Worm (Caenorhabditis elegans) whole organism, mixed stage, embryonic: ENCODE data around the gene lgc-6.

ENCODE experiments used
- M03D4.4 ChIP-seq: sonication (generic microtip); optimal IDR thresholded peaks from 2 replicates; lab custom pipeline; 2017; ENCODE audit warnings: mild to moderate bottlenecking, missing genetic modification characterization, missing compliant biosample characterization
- blmp-1 ChIP-seq: fragments of 150-350 bp; optimal IDR thresholded peaks from 2 replicates; lab custom pipeline; 2014; ENCODE audit warnings: missing biosample characterization, missing genetic modification characterization
- ceh-39 ChIP-seq: fragments of 150-350 bp; optimal IDR thresholded peaks from 2 replicates; lab custom pipeline; 2014; ENCODE audit warnings: missing biosample characterization, missing genetic modification characterization
- ceh-43 ChIP-seq: fragments of 200-800 bp; sonication (Bioruptor generic); optimal IDR thresholded peaks from 2 replicates; lab custom pipeline; 2018; ENCODE audit warnings: mild to moderate bottlenecking, missing genetic modification characterization, moderate library complexity, missing compliant biosample characterization
- ces-1 ChIP-seq: fragments of 150-350 bp; optimal IDR thresholded peaks from 2 replicates; lab custom pipeline; 2014; ENCODE audit warnings: missing biosample characterization, missing genetic modification reagents, missing genetic modification characterization
- cnd-1 ChIP-seq: fragments of 200-800 bp; sonication (Bioruptor generic); optimal IDR thresholded peaks from 2 replicates; lab custom pipeline; 2018; ENCODE audit warnings: mild to moderate bottlenecking, missing genetic modification characterization, missing compliant biosample characterization
- elt-1 ChIP-seq: sonication (generic microtip); optimal IDR thresholded peaks from 2 replicates; lab custom pipeline; 2017; ENCODE audit warnings: missing genetic modification characterization, mild to moderate bottlenecking, missing compliant biosample characterization, antibody characterized with exemption, moderate library complexity, borderline replicate concordance; ENCODE audit not compliant: insufficient read depth
- elt-3 ChIP-seq: fragments of 150-350 bp; optimal IDR thresholded peaks from 2 replicates; lab custom pipeline; 2014; ENCODE audit warnings: missing biosample characterization, missing genetic modification characterization
- flh-1 ChIP-seq: fragments of 200-800 bp; sonication (Bioruptor generic); optimal IDR thresholded peaks from 2 replicates; lab custom pipeline; 2018; ENCODE audit warnings: mild to moderate bottlenecking, missing genetic modification characterization, moderate library complexity, missing compliant biosample characterization
- ham-2 ChIP-seq: fragments of 200-800 bp; sonication (Bioruptor generic); optimal IDR thresholded peaks from 2 replicates; lab custom pipeline; 2018; ENCODE audit warnings: mild to moderate bottlenecking, missing genetic modification characterization, missing compliant biosample characterization
- hlh-1 ChIP-seq: fragments of 150-350 bp; optimal IDR thresholded peaks from 2 replicates; lab custom pipeline; 2014; ENCODE audit warnings: missing biosample characterization, missing genetic modification reagents, missing genetic modification characterization
- lin-13 ChIP-seq: fragments of 150-350 bp; optimal IDR thresholded peaks from 2 replicates; lab custom pipeline; 2014; ENCODE audit warnings: missing biosample characterization, missing genetic modification characterization
- lin-32 ChIP-seq: fragments of 200-800 bp; sonication (Bioruptor generic); optimal IDR thresholded peaks from 2 replicates; lab custom pipeline; 2018; ENCODE audit warnings: mild to moderate bottlenecking, missing genetic modification characterization, missing compliant biosample characterization
- lsy-2 ChIP-seq: fragments of 150-350 bp; optimal IDR thresholded peaks from 2 replicates; lab custom pipeline; 2014; ENCODE audit warnings: missing biosample characterization, missing genetic modification characterization
- mep-1 ChIP-seq: fragments of 150-350 bp; optimal IDR thresholded peaks from 2 replicates; lab custom pipeline; 2017; ENCODE audit warnings: missing biosample characterization, missing genetic modification reagents, missing genetic modification characterization, inconsistent platforms
- nhr-12 ChIP-seq: fragments of 150-350 bp; optimal IDR thresholded peaks from 2 replicates; lab custom pipeline; 2014; ENCODE audit warnings: missing biosample characterization, missing genetic modification characterization
- nhr-237 ChIP-seq: fragments of 150-350 bp; optimal IDR thresholded peaks from 2 replicates; lab custom pipeline; 2014; ENCODE audit warnings: missing biosample characterization, missing genetic modification characterization
- nhr-28 ChIP-seq: fragments of 150-350 bp; optimal IDR thresholded peaks from 2 replicates; lab custom pipeline; 2014; ENCODE audit warnings: missing biosample characterization, missing genetic modification characterization
- nhr-76 ChIP-seq: sonication (generic microtip); optimal IDR thresholded peaks from 2 replicates; lab custom pipeline; 2017; ENCODE audit warnings: missing biosample characterization, missing genetic modification characterization
- pha-4 ChIP-seq: fragments of 150-350 bp; optimal IDR thresholded peaks from 2 replicates; lab custom pipeline; 2018; ENCODE audit warnings: missing biosample characterization, missing genetic modification reagents, missing genetic modification characterization
- sem-2 ChIP-seq: fragments of 200-800 bp; sonication (Bioruptor generic); optimal IDR thresholded peaks from 2 replicates; lab custom pipeline; 2018; ENCODE audit warnings: mild to moderate bottlenecking, missing genetic modification characterization, missing compliant biosample characterization
- snpc-4 ChIP-seq: fragments of 150-350 bp; optimal IDR thresholded peaks from 2 replicates; lab custom pipeline; 2014; ENCODE audit warnings: missing biosample characterization, missing genetic modification characterization
- sptf-1 ChIP-seq: sonication (generic microtip); optimal IDR thresholded peaks from 2 replicates; lab custom pipeline; 2017; ENCODE audit warnings: mild to moderate bottlenecking, missing genetic modification characterization, moderate library complexity, missing compliant biosample characterization
- unc-120 ChIP-seq: sonication (generic microtip); optimal IDR thresholded peaks from 2 replicates; lab custom pipeline; 2017; ENCODE audit warnings: missing genetic modification characterization, missing compliant biosample characterization; ENCODE audit not compliant: poor library complexity, severe bottlenecking
- unc-39 ChIP-seq: fragments of 150-350 bp; optimal IDR thresholded peaks from 2 replicates; lab custom pipeline; 2014; ENCODE audit warnings: missing biosample characterization, missing genetic modification characterization
- unc-62 ChIP-seq: fragments of 150-350 bp; optimal IDR thresholded peaks from 2 replicates; lab custom pipeline; 2014; ENCODE audit warnings: missing biosample characterization, missing genetic modification reagents, missing genetic modification characterization
- zip-8 ChIP-seq: fragments of 150-350 bp; optimal IDR thresholded peaks from 2 replicates; lab custom pipeline; 2014; ENCODE audit warnings: missing biosample characterization, missing genetic modification characterization
- ztf-11 ChIP-seq: fragments of 150-350 bp; optimal IDR thresholded peaks from 2 replicates; lab custom pipeline; 2014; ENCODE audit warnings: missing biosample characterization, missing genetic modification characterization

lgc-6 gene

DNA sequence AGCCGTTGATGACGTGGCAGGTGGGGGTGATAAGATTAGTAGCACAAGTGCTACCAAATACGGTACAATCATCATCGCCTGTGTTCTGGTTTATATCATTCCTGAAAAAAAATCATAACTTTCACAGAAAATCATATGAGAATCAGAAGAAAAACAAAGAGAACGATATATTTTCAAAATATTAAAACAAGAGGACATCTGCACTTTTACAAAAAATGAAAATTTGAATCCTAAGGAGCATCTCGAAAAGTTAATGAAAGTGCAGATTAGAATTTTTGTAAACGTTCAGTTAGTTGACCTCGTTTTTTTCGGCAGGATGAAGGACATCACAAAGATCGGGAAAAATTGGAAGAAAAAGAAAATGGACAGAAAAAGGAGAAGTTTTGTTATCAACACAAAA, 26.9 kb upstream of the lgc-6 start, which contains the start of gene F35H10.10:
TSS of gene F35H10.10 (minus strand) at position 101 of the 400 bp plus-strand sequence.
- no peak for TF ChIP-seq ham-2
- TF ChIP-seq unc-120 (tag; lab: Kevin White, UChicago): no peak
- no peak for TF ChIP-seq unc-39 (tag; lab: Kevin White, UChicago)

DNA sequence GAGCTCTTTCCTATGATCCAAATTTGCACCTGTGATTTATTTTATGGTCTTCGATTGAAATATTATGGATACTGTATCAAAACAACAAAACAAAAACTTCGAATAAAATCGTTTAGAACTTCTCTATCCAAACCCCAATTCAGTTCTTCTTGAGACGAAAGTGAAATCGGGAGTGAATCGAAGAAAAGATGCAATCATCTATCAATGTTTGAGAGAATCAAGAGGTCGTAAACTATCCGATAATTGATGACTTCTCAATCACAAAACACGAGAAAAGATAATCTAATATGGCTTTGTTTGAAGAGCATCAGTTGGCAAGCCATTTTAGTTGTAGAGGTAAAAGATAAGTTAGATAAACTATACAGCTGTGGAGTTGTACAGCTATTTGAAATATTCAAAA, 21.9 kb upstream of the lgc-6 start:
- TF ChIP-seq zip-8 (tag; lab: Kevin White, UChicago) (no peak), ces-1 (GFP tag; lab: Kevin White, UChicago) (no peak)

DNA sequence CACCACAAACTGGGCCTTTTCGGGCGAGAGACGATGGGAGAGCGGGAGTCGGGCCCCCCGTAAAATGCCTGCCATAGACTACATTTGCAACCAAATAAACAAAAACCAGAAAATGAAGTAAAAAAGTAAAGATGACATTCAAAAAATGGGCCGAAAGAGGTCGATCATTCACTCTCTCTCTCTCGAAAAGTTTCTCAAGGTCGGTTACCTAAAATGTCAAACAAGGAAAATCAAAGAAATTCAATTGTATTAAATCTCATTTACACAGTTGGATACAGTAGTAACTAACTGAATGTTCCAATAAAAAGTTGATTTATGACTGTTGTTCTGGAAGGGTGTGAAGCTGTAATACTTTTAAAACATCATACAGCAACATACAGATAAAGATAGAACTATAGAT, 20.9 kb upstream of the lgc-6 start:
- no peak for TF ChIP-seq sem-2
- no peak for TF ChIP-seq snpc-4 (tag; lab: Kevin White, UChicago)
- no peak for TF ChIP-seq elt-3 (tag; lab: Kevin White, UChicago)
- no peak for TF ChIP-seq nhr-12

DNA sequence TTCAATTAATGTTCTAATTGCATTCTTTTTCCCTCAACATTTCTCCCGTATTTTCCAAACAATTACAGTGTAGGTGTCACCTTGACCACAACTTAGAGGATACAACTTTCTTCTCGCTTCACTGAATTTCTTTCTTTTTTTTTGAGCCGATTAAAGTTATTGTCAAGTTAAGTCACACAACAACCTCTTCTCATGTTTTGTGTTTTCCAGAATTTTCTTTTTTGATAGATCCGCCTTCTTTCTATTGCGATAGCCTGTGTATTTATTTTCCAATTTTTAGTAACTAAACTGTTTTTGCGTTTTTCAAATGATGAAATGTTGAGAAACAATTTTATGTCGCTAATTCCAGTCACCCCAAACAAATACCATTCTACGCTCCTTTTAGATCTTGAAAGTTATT, 14.1 kb upstream of the lgc-6 start, which contains the start of gene F35H10.3:
TSS of gene F35H10.3 (plus strand) at position 301 of the 400 bp plus-strand sequence.
- TF ChIP-seq unc-39 (tag; lab: Kevin White, UChicago) (no peak), sem-2 (no peak)

DNA sequence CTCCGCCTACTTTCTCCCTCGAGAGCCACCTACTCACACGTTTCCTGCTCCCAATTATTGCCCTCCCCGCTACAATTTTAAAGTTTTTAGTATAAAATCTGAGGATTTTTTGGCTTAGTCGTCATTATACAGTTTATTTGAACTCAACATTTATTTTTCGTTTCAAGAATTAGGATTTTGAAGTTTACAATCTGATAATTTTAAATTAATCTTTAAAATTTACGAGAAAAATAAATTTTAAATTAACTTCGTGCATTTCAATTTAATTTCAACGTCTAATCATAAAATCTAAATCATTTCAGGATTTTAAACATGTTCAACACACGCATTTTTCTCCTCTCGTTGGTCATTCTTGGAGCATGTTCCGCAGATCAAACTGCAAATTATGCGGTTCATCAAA, 10.8 kb upstream of the lgc-6 start, which contains the start of gene F35H10.2:
TSS of gene F35H10.2 (plus strand) at position 301 of the 400 bp plus-strand sequence.
- no peak for TF ChIP-seq flh-1
- no peak for TF ChIP-seq M03D4.4
- no peak for TF ChIP-seq ceh-43 (GFP tag; lab: Kevin White, UChicago)
- no peak for TF ChIP-seq ces-1 (GFP tag; lab: Kevin White, UChicago)
- no peak for TF ChIP-seq unc-120 (tag; lab: Kevin White, UChicago)

DNA sequence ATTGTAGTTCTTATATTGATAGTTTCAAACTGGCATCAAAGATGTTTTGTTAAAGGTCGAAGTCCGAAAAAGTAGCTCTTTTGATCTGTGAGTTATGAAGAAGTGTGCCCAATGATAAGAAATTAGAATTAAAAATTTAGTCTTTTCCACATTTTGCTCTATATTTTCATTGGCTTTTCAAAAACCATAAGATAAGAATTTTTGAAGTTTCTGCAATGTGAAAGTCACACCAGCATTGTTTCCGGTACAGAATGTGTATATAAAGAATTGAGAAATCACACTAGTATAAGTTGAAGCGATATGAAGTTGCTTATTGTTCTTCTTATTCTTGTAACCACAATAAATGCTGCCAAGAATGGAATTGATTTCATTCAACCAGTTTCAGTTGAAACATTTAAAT, 7.2 kb upstream of the lgc-6 start, which contains the start of gene lys-10:
TSS of gene lys-10 (plus strand) at position 301 of the 400 bp plus-strand sequence.
- TF ChIP-seq unc-62 (GFP tag; lab: Kevin White, UChicago) (no peak), elt-3 (tag; lab: Kevin White, UChicago) (no peak), mep-1 (tag; lab: Kevin White, UChicago) (no peak), hlh-1 (tag; lab: Kevin White, UChicago) (no peak), lin-13 (no peak), ceh-43 (GFP tag; lab: Kevin White, UChicago) (no peak), pha-4 (no peak), cnd-1 (tag; lab: Kevin White, UChicago) (no peak), flh-1 (no peak), M03D4.4 (no peak), nhr-28 (tag; lab: Kevin White, UChicago) (no peak), lsy-2 (tag; lab: Kevin White, UChicago) (no peak), lin-32 (no peak), sptf-1 (tag; lab: Kevin White, UChicago) (no peak), elt-1 (tag; lab: Kevin White, UChicago) (no peak), nhr-76 (tag; lab: Kevin White, UChicago) (no peak)

DNA sequence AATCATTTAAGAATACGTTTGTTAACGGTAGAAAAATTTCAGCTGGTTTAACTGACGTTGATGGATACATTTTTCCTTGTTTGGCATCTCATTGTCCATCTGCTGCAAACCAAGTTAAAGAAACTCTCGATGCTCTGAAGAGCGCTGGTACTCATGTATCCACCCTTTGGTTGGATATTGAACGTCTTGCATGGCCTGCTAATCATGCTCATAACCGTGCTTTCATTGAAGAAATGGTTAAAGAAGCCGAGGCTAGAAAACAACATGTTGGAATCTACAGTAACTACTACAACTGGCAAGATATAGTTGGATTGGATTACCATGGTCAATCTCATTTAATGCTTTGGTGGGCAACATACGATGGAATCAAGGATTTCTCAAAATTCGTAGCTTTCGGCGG, 6.7 kb upstream of the lgc-6 start:
- TF ChIP-seq pha-4 (no peak), sem-2 (no peak), zip-8 (tag; lab: Kevin White, UChicago) (no peak), snpc-4 (tag; lab: Kevin White, UChicago) (no peak), nhr-12 (no peak), ham-2 (no peak), nhr-76 (tag; lab: Kevin White, UChicago) (no peak), elt-1 (tag; lab: Kevin White, UChicago) (no peak), ztf-11 (tag; lab: Kevin White, UChicago) (no peak), blmp-1 (no peak), lin-13 (no peak), nhr-237 (tag; lab: Kevin White, UChicago) (no peak), lsy-2 (tag; lab: Kevin White, UChicago) (no peak), unc-62 (GFP tag; lab: Kevin White, UChicago) (no peak), cnd-1 (tag; lab: Kevin White, UChicago) (no peak), ces-1 (GFP tag; lab: Kevin White, UChicago) (no peak), flh-1 (no peak), ceh-43 (GFP tag; lab: Kevin White, UChicago) (no peak), ceh-39 (tag; lab: Kevin White, UChicago) (no peak), nhr-28 (tag; lab: Kevin White, UChicago) (no peak)
